Worm (Caenorhabditis elegans) whole organism, early embryonic: ENCODE results near the gene C18D11.10.

ENCODE experiments used
- B0310.2 ChIP-seq: sonication (generic microtip); optimal IDR thresholded peaks from 2 replicates; lab custom pipeline; 2016; ENCODE audit warnings: mild to moderate bottlenecking, missing genetic modification characterization, missing compliant biosample characterization
- F13C5.2 ChIP-seq: sonication (generic microtip); optimal IDR thresholded peaks from 2 replicates; lab custom pipeline; 2017; ENCODE audit warnings: mild to moderate bottlenecking, missing genetic modification characterization, inconsistent platforms, missing compliant biosample characterization
- aly-1 ChIP-seq: sonication (generic microtip); optimal IDR thresholded peaks from 2 replicates; lab custom pipeline; 2016; ENCODE audit warnings: missing genetic modification characterization, missing compliant biosample characterization
- ama-1 ChIP-seq: fragments of 150-350 bp; optimal IDR thresholded peaks from 2 replicates; lab custom pipeline; 2014
- ceh-13 ChIP-seq: fragments of 200-800 bp; sonication (Bioruptor generic); optimal IDR thresholded peaks from 2 replicates; lab custom pipeline; 2018; ENCODE audit warnings: mild to moderate bottlenecking, missing genetic modification characterization, missing compliant biosample characterization
- ceh-36 ChIP-seq: sonication (generic microtip); optimal IDR thresholded peaks from 2 replicates; lab custom pipeline; 2016; ENCODE audit warnings: missing genetic modification characterization, inconsistent platforms, missing compliant biosample characterization
- ets-7 ChIP-seq: sonication (generic microtip); optimal IDR thresholded peaks from 2 replicates; lab custom pipeline; 2016; ENCODE audit warnings: missing genotype, missing genetic modification characterization, missing compliant biosample characterization
- flt-1 ChIP-seq: fragments of 200-800 bp; sonication (Bioruptor generic); IDR thresholded peaks from 2 replicates; pipeline ENCODE4 v1.3.6; 2022; ENCODE audit warnings: missing genetic modification characterization, missing compliant biosample characterization
- hmbx-1 ChIP-seq: sonication (generic microtip); optimal IDR thresholded peaks from 2 replicates; lab custom pipeline; 2016; ENCODE audit warnings: mild to moderate bottlenecking, missing genetic modification characterization, missing compliant biosample characterization
- hmg-4 ChIP-seq: fragments of 200-800 bp; sonication (Bioruptor generic); optimal IDR thresholded peaks from 2 replicates; lab custom pipeline; 2018; ENCODE audit warnings: mild to moderate bottlenecking, missing genetic modification characterization, missing compliant biosample characterization
- hnd-1 ChIP-seq: sonication (generic microtip); optimal IDR thresholded peaks from 2 replicates; lab custom pipeline; 2016; ENCODE audit warnings: missing genetic modification characterization, missing compliant biosample characterization
- pes-1 ChIP-seq: fragments of 200-800 bp; sonication (Bioruptor generic); IDR thresholded peaks from 2 replicates; pipeline ENCODE4 v1.3.6; 2022; ENCODE audit warnings: missing genetic modification reagents, missing genetic modification characterization, missing compliant biosample characterization
- scrt-1 ChIP-seq: fragments of 200-800 bp; sonication (Bioruptor generic); IDR thresholded peaks from 2 replicates; pipeline ENCODE4 v1.3.6; 2022; ENCODE audit warnings: missing genetic modification characterization, missing compliant biosample characterization
- sea-1 ChIP-seq: fragments of 200-800 bp; sonication (Bioruptor generic); conservative IDR thresholded peaks from 2 replicates; pipeline ENCODE4 v1.3.6; 2022; ENCODE audit warnings: missing genetic modification characterization, missing compliant biosample characterization
- tbx-11 ChIP-seq: fragments of 200-800 bp; sonication (Bioruptor generic); IDR thresholded peaks from 2 replicates; pipeline ENCODE4 v1.3.6; 2022; ENCODE audit warnings: missing genetic modification characterization, missing compliant biosample characterization
- tbx-37 ChIP-seq: fragments of 200-800 bp; sonication (Bioruptor generic); conservative IDR thresholded peaks from 2 replicates; pipeline ENCODE4 v1.3.6; 2022; ENCODE audit warnings: missing genetic modification reagents, missing genetic modification characterization, missing compliant biosample characterization
- tra-4 ChIP-seq: sonication (generic microtip); optimal IDR thresholded peaks from 2 replicates; lab custom pipeline; 2017; ENCODE audit warnings: missing genetic modification characterization, missing compliant biosample characterization

C18D11.10 gene

DNA sequence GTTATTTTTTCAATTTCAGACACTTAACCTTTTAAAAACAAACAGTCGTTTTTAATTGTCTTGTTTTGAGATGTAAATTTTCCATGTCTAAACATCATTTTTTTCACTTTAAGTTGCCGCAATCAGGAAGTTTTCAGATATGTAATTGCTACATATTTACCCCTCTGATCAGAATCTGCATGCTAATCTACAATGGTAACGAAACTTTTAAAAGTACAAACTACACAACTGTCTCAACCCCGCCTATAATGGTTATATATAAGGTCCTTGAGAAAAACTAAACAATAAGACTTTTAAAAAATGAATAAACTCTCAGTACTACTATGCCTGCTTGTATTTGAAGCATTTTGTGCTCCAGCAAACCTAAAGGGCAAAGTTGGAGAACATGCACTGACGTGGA is 1.3 kb downstream of the C18D11.10 start, which contains the start of gene C18D11.9:
Gene C18D11.9 (plus strand): TSS at position 301 of the 400 bp plus-strand sequence.
- TF ChIP-seq flt-1 (GFP tag; lab: Robert Waterston, UW) (no peak), pes-1 (GFP tag; lab: Robert Waterston, UW) (no peak), ceh-13 (GFP tag; lab: Kevin White, UChicago) (no peak), scrt-1 (GFP tag; lab: Robert Waterston, UW) (no peak), tra-4 (tag; lab: Kevin White, UChicago) (no peak), ceh-36 (no peak), F13C5.2 (no peak), hmg-4 (GFP tag; lab: Kevin White, UChicago) (no peak), hnd-1 (tag; lab: Kevin White, UChicago) (no peak), tbx-11 (GFP tag; lab: Robert Waterston, UW) (no peak), tbx-37 (GFP tag; lab: Robert Waterston, UW) (no peak), hmbx-1 (tag; lab: Kevin White, UChicago) (no peak), ama-1 (lab: Kevin White, UChicago) (no peak), aly-1 (no peak), sea-1 (GFP tag; lab: Robert Waterston, UW) (no peak), B0310.2 (tag; lab: Kevin White, UChicago) (no peak), ets-7 (tag; lab: Kevin White, UChicago) (no peak)

DNA sequence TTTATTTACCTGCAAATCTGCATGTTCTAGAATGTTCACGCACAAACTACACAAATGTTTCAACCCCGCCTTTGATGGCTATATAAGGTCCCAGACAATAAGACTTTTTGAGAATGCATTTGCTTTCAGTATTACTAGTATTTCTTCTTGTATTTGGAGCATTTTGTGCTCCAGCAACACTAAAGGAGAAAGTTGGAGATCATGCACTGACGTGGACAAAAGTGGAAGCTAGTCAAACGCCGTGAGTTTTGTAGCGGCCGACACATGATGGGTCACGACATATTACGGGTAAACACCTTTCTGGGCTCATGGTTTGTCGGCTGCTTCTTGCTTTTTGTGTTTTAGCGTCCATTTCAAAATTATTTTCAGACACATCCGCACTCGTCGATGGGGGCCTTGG is 2.9 kb downstream of the C18D11.10 start, which contains the start of gene C18D11.6:
Gene C18D11.6 (plus strand): TSS at position 110 of the 400 bp plus-strand sequence.
- TF ChIP-seq scrt-1 (GFP tag; lab: Robert Waterston, UW), result no peak
- no peak for TF ChIP-seq ceh-36
- TF ChIP-seq tbx-37 (GFP tag; lab: Robert Waterston, UW), result no peak
- no peak for TF ChIP-seq aly-1
- no peak for TF ChIP-seq hmg-4 (GFP tag; lab: Kevin White, UChicago)
- TF ChIP-seq flt-1 (GFP tag; lab: Robert Waterston, UW), result no peak
- no peak for TF ChIP-seq ceh-13 (GFP tag; lab: Kevin White, UChicago)
- no peak for TF ChIP-seq hnd-1 (tag; lab: Kevin White, UChicago)
- TF ChIP-seq hmbx-1 (tag; lab: Kevin White, UChicago), result no peak
- no peak for TF ChIP-seq sea-1 (GFP tag; lab: Robert Waterston, UW)
- TF ChIP-seq F13C5.2, result no peak
- TF ChIP-seq pes-1 (GFP tag; lab: Robert Waterston, UW), result no peak
- no peak for TF ChIP-seq ets-7 (tag; lab: Kevin White, UChicago)
- no peak for TF ChIP-seq B0310.2 (tag; lab: Kevin White, UChicago)
- TF ChIP-seq tbx-11 (GFP tag; lab: Robert Waterston, UW), result no peak

DNA sequence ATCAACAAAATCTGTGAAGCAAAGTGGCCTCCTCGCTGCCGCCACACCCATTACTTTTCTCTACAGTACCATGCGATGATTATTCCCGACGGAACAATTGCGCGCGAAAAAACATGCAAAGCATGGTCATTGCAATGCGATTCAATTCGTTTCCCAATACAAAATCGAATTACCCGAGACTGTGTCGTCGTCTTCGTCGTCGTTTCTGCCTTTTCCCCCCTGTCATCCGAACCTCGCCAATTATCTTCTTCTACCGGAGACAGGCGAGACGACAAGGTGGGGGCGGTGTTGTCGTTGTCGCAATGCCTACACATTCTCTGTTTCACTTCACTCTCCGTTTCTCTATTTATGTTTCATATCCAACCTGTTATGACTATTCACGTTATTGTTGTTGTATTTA is 4.3 kb downstream of the C18D11.10 start:
- TF ChIP-seq sea-1 (GFP tag; lab: Robert Waterston, UW) (no peak), F13C5.2 (no peak), aly-1 (no peak), pes-1 (GFP tag; lab: Robert Waterston, UW) (no peak), tra-4 (tag; lab: Kevin White, UChicago) (no peak), ets-7 (tag; lab: Kevin White, UChicago) (no peak), ceh-13 (GFP tag; lab: Kevin White, UChicago) (no peak), tbx-11 (GFP tag; lab: Robert Waterston, UW) (no peak), B0310.2 (tag; lab: Kevin White, UChicago) (no peak), hmbx-1 (tag; lab: Kevin White, UChicago) (no peak), hnd-1 (tag; lab: Kevin White, UChicago) (no peak), tbx-37 (GFP tag; lab: Robert Waterston, UW) (no peak), flt-1 (GFP tag; lab: Robert Waterston, UW) (no peak)

DNA sequence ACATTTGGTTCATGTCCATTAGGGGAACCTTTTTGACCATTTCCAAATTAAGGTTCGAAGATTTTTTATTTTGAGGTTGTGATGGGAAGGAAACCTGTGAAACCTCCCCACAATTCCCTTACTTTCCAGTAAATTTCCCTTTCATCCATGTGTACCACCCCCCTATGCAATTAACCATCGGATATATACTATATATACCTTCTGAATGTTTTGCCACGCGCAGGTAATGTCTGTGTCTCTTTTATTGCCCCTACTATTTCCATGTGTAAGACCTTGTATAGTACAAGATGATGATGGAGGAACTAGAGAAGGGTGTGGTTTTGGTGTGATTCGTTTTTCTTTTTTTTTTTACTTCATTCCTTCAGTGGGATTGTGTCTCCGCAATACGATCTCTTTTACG is 7.1 kb downstream of the C18D11.10 start:
- no peak for TF ChIP-seq scrt-1 (GFP tag; lab: Robert Waterston, UW)
- TF ChIP-seq pes-1 (GFP tag; lab: Robert Waterston, UW), result no peak
- no peak for TF ChIP-seq aly-1
- TF ChIP-seq ets-7 (tag; lab: Kevin White, UChicago), result no peak
- no peak for TF ChIP-seq tbx-11 (GFP tag; lab: Robert Waterston, UW)
- TF ChIP-seq F13C5.2, result no peak
- no peak for TF ChIP-seq ceh-36
- no peak for TF ChIP-seq B0310.2 (tag; lab: Kevin White, UChicago)
- TF ChIP-seq ama-1 (lab: Kevin White, UChicago), result no peak
- no peak for TF ChIP-seq hnd-1 (tag; lab: Kevin White, UChicago)
- no peak for TF ChIP-seq tbx-37 (GFP tag; lab: Robert Waterston, UW)

DNA sequence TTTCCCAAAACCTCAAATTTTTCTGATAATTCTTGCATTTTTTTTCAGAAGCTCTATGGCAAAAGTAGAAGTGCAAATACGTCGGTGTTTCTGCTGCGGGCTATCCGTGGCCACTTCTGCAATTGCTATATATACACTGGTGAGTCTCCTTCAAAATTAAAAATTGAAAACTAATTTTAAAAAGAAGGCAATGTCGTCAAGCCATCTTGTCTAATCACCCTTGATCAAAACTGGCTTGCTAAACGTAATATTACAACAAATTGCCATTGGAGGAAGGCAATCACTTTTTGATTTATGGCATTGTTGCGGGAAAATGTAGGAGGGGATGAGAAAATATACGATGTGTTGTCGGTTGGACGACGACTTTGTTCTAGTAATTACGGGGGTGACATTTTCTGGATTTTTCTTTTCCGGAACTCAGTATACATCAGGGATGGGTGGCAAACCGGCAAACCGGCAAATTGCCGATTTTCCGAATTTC is 9.0 kb downstream of the C18D11.10 start, which contains the start of gene C18D11.1:
Gene C18D11.1 (plus strand): TSS at position 51 of the 481 bp plus-strand sequence.
- no peak for TF ChIP-seq aly-1
- no peak for TF ChIP-seq pes-1 (GFP tag; lab: Robert Waterston, UW)
- TF ChIP-seq tbx-37 (GFP tag; lab: Robert Waterston, UW), result no peak
- no peak for TF ChIP-seq flt-1 (GFP tag; lab: Robert Waterston, UW)
- TF ChIP-seq ceh-36, result no peak
- TF ChIP-seq hmg-4 (GFP tag; lab: Kevin White, UChicago), result no peak

DNA sequence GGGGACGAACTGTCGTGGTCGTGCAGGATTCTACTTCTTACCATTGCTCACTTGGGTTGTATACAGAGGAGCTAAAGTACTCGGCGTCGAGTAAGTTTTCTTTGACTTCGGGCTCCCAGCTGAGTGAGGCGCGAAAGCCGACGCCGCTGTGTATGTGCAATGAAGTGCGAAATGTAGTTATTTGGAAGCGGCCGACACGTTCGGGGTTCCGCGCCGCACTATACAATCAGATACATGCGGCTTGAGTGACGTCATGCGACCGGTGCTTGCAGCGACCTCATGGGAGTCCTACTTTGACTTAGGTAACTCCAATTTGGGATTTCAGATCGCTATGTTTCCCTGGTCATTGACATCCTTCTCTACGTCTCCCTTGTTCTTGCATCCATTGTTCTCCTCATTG is 10.3 kb downstream of the C18D11.10 start:
- TF ChIP-seq scrt-1 (GFP tag; lab: Robert Waterston, UW), result no peak
- no peak for TF ChIP-seq tbx-11 (GFP tag; lab: Robert Waterston, UW)
- no peak for TF ChIP-seq hmg-4 (GFP tag; lab: Kevin White, UChicago)
- TF ChIP-seq aly-1, result no peak
- TF ChIP-seq ceh-36, result no peak
- TF ChIP-seq tbx-37 (GFP tag; lab: Robert Waterston, UW), result no peak
- no peak for TF ChIP-seq pes-1 (GFP tag; lab: Robert Waterston, UW)
- TF ChIP-seq flt-1 (GFP tag; lab: Robert Waterston, UW), result no peak
- TF ChIP-seq B0310.2 (tag; lab: Kevin White, UChicago), result no peak
- TF ChIP-seq sea-1 (GFP tag; lab: Robert Waterston, UW), result no peak
- TF ChIP-seq tra-4 (tag; lab: Kevin White, UChicago), result no peak

DNA sequence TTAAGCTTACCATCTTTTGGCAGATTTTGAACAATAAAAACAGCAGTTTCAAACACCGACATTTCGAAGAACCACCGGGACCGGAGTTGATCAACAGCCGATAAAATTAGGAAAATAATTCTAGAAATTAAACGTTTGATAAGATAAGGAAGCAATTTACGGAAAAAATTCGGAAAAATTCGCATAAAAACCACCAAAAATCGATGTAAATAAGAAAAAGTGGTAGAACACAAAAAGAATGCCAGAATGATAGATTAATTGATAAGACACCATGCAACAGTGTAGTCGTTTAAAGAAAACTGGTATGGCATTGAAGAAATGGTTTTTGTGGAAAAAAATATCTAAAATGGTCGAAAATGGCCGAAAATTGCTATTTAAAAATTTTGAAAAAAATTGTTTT is 14.9 kb downstream of the C18D11.10 start, which contains the start of gene maa-1:
Gene maa-1 (minus strand): TSS at position 120 of the 400 bp plus-strand sequence.
- TF ChIP-seq hnd-1 (tag; lab: Kevin White, UChicago), result no peak
- no peak for TF ChIP-seq hmg-4 (GFP tag; lab: Kevin White, UChicago)
- TF ChIP-seq tra-4 (tag; lab: Kevin White, UChicago), result no peak
- no peak for TF ChIP-seq scrt-1 (GFP tag; lab: Robert Waterston, UW)
- no peak for TF ChIP-seq flt-1 (GFP tag; lab: Robert Waterston, UW)
- TF ChIP-seq ama-1 (lab: Kevin White, UChicago), result no peak
- TF ChIP-seq B0310.2 (tag; lab: Kevin White, UChicago), result no peak
- TF ChIP-seq aly-1, result no peak
- no peak for TF ChIP-seq ceh-13 (GFP tag; lab: Kevin White, UChicago)
